Worm (Caenorhabditis elegans) whole organism, midembryonic: ENCODE measurements around the gene seb-3.

Source experiments
- cog-1 ChIP-seq: sonication (generic microtip); optimal IDR thresholded peaks from 2 replicates; lab custom pipeline; 2016; ENCODE audit warnings: missing genetic modification characterization, missing compliant biosample characterization
- med-1 ChIP-seq: sonication (generic microtip); optimal IDR thresholded peaks from 2 replicates; lab custom pipeline; 2017; ENCODE audit warnings: missing genetic modification characterization, mild to moderate bottlenecking, missing compliant biosample characterization, antibody characterized with exemption, missing genetic modification reagents; ENCODE audit not compliant: insufficient read depth
- ref-1 ChIP-seq: fragments of 200-800 bp; sonication (Bioruptor generic); conservative IDR thresholded peaks from 2 replicates; pipeline ENCODE4 v1.3.6; 2022; ENCODE audit warnings: missing genetic modification reagents, missing genetic modification characterization, missing compliant biosample characterization
- tab-1 ChIP-seq: fragments of 200-800 bp; sonication (Bioruptor generic); IDR thresholded peaks from 2 replicates; pipeline ENCODE4 v1.3.6; 2022; ENCODE audit warnings: missing genetic modification characterization, missing compliant biosample characterization

DNA sequence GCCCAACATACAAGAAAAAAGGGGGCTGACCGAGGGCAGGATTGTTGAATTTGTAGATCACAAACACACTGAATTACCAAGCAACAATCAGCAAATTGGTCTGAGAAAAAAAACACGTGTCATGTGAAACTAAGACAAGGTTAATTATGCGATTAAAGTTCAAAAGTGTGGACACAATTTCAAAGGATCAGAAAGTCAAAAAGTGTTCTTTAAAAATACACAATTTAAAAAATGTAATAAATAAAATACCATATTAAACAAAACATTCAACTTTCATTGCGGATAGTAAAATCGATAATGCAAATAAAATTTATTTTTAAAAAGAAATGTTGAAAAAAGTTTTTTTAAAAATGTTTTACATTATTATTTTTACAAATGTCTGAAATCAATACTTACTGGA is 27.0 kb upstream of the seb-3 start, which contains the start of gene cutl-3:
- TF ChIP-seq tab-1 (GFP tag; lab: Robert Waterston, UW) (no peak), ref-1 (GFP tag; lab: Robert Waterston, UW) (no peak), med-1 (GFP tag; lab: Kevin White, UChicago) (no peak), cog-1 (tag; lab: Kevin White, UChicago) (no peak)
